Worm (Caenorhabditis elegans): Measurements from ENCODE around the gene rps-11.

DNA sequence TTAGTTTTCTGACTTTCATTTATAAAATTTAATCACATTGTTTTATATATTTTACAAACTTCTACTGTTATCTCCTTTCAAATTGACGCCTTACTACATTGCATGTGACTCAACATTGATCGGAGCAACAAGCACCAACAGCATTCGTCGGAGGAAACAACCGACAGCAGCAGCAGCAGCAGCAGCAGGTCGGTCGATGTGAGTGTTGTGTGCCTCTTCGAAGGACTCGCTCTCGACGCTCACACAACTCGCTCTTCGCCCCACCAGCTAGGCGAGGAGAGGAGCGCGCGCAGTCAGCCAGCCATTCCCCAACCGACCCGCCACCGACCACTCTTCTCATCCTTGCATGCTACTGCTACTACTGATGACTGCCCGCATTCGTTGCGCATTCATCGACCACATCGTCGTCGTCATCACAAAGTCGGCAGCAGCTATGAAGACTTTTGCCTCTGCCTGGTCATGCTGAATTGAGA is 18.5 kb upstream of the rps-11 start, which contains the start of gene F12F6.1:
- no peak for TF ChIP-seq snpc-4 (tag; optimal IDR thresholded peaks at IDR 0.05)
- no peak for TF ChIP-seq nhr-12 (tag; optimal IDR thresholded peaks at IDR 0.05)
- TF ChIP-seq ztf-11 (tag; optimal IDR thresholded peaks at IDR 0.05): no peak
- TF ChIP-seq mbf-1 (tag; optimal IDR thresholded peaks at IDR 0.05): no peak
- TF ChIP-seq nhr-6 (tag; optimal IDR thresholded peaks at IDR 0.05): no peak
- TF ChIP-seq sma-9 (GFP tag; optimal IDR thresholded peaks at IDR 0.05): no peak
- no peak for TF ChIP-seq sma-9 (tag; optimal IDR thresholded peaks at IDR 0.05)
